Worm (Caenorhabditis elegans) whole organism, late embryonic: ENCODE data around the gene srw-35.

ENCODE experiments used
- T23F11.4 ChIP-seq: fragments of 200-800 bp; sonication (Bioruptor generic); optimal IDR thresholded peaks from 2 replicates; lab custom pipeline; 2018; ENCODE audit warnings: mild to moderate bottlenecking, missing genetic modification characterization, missing compliant biosample characterization
- ama-1 ChIP-seq: fragments of 150-350 bp; optimal IDR thresholded peaks from 2 replicates; lab custom pipeline; 2014
- ceh-14 ChIP-seq: sonication (generic microtip); optimal IDR thresholded peaks from 2 replicates; lab custom pipeline; 2016; ENCODE audit warnings: missing genotype, missing genetic modification characterization, missing compliant biosample characterization
- ceh-18 ChIP-seq: sonication (generic microtip); optimal IDR thresholded peaks from 2 replicates; lab custom pipeline; 2016; ENCODE audit warnings: missing genetic modification characterization, missing compliant biosample characterization
- ceh-2 ChIP-seq: sonication (generic microtip); optimal IDR thresholded peaks from 2 replicates; lab custom pipeline; 2016; ENCODE audit warnings: missing genotype, missing genetic modification characterization, missing compliant biosample characterization
- ceh-24 ChIP-seq: sonication (generic microtip); optimal IDR thresholded peaks from 2 replicates; lab custom pipeline; 2016; ENCODE audit warnings: mild to moderate bottlenecking, missing genetic modification characterization, missing compliant biosample characterization
- ceh-30 ChIP-seq: fragments of 150-350 bp; optimal IDR thresholded peaks from 2 replicates; lab custom pipeline; 2014; ENCODE audit warnings: missing biosample characterization, missing genetic modification characterization
- ceh-34 ChIP-seq: sonication (generic microtip); optimal IDR thresholded peaks from 2 replicates; lab custom pipeline; 2016; ENCODE audit warnings: mild to moderate bottlenecking, missing genetic modification characterization, missing compliant biosample characterization
- ceh-45 ChIP-seq: fragments of 200-800 bp; sonication (Bioruptor generic); IDR thresholded peaks from 2 replicates; pipeline ENCODE4 v1.3.6; 2022; ENCODE audit warnings: missing genetic modification reagents, missing genetic modification characterization, missing compliant biosample characterization
- ceh-48 ChIP-seq: sonication (generic microtip); optimal IDR thresholded peaks from 2 replicates; lab custom pipeline; 2016; ENCODE audit warnings: missing genetic modification characterization, inconsistent platforms, missing compliant biosample characterization
- ceh-9 ChIP-seq: sonication (generic microtip); optimal IDR thresholded peaks from 2 replicates; lab custom pipeline; 2016; ENCODE audit warnings: mild to moderate bottlenecking, missing genetic modification characterization, inconsistent platforms, missing compliant biosample characterization
- che-1 ChIP-seq: sonication (generic microtip); optimal IDR thresholded peaks from 2 replicates; lab custom pipeline; 2016; ENCODE audit warnings: mild to moderate bottlenecking, missing genetic modification characterization, missing compliant biosample characterization
- dmd-4 ChIP-seq: sonication (generic microtip); optimal IDR thresholded peaks from 2 replicates; lab custom pipeline; 2016; ENCODE audit warnings: borderline replicate concordance, missing genetic modification characterization, missing compliant biosample characterization
- elt-2 ChIP-seq: sonication (generic microtip); optimal IDR thresholded peaks from 2 replicates; lab custom pipeline; 2016; ENCODE audit warnings: missing genetic modification reagents, missing genetic modification characterization, missing compliant biosample characterization
- ets-4 ChIP-seq: sonication (generic microtip); optimal IDR thresholded peaks from 2 replicates; lab custom pipeline; 2016; ENCODE audit warnings: missing genetic modification characterization, missing compliant biosample characterization
- eyg-1 ChIP-seq: sonication (generic microtip); optimal IDR thresholded peaks from 2 replicates; lab custom pipeline; 2016; ENCODE audit warnings: missing genotype, missing genetic modification characterization, missing compliant biosample characterization
- fkh-6 ChIP-seq: sonication (generic microtip); optimal IDR thresholded peaks from 2 replicates; lab custom pipeline; 2016; ENCODE audit warnings: missing genetic modification characterization, missing compliant biosample characterization
- gmeb-2 ChIP-seq: sonication (generic microtip); optimal IDR thresholded peaks from 2 replicates; lab custom pipeline; 2016; ENCODE audit warnings: missing genetic modification characterization, inconsistent platforms, missing compliant biosample characterization
- hlh-13 ChIP-seq: fragments of 200-800 bp; sonication (Bioruptor generic); optimal IDR thresholded peaks from 2 replicates; lab custom pipeline; 2018; ENCODE audit warnings: mild to moderate bottlenecking, missing genetic modification characterization, missing compliant biosample characterization
- hlh-15 ChIP-seq: sonication (generic microtip); optimal IDR thresholded peaks from 2 replicates; lab custom pipeline; 2016; ENCODE audit warnings: missing genetic modification characterization, missing compliant biosample characterization
- hlh-30 ChIP-seq: sonication (generic microtip); optimal IDR thresholded peaks from 2 replicates; lab custom pipeline; 2017; ENCODE audit warnings: antibody characterized with exemption, missing genetic modification characterization, missing compliant biosample characterization; ENCODE audit not compliant: insufficient read depth
- hlh-6 ChIP-seq: sonication (generic microtip); optimal IDR thresholded peaks from 2 replicates; lab custom pipeline; 2016; ENCODE audit warnings: missing genotype, missing genetic modification characterization, missing compliant biosample characterization
- madf-2 ChIP-seq: sonication (generic microtip); optimal IDR thresholded peaks from 2 replicates; lab custom pipeline; 2017; ENCODE audit warnings: missing genetic modification characterization, missing compliant biosample characterization
- mec-3 ChIP-seq: sonication (generic microtip); optimal IDR thresholded peaks from 2 replicates; lab custom pipeline; 2016; ENCODE audit warnings: borderline replicate concordance, missing genetic modification characterization, missing compliant biosample characterization
- nfya-1 ChIP-seq: sonication (generic microtip); optimal IDR thresholded peaks from 2 replicates; lab custom pipeline; 2017; ENCODE audit warnings: missing genetic modification characterization, mild to moderate bottlenecking, missing compliant biosample characterization, antibody characterized with exemption, moderate library complexity
- nhr-11 ChIP-seq: fragments of 150-350 bp; optimal IDR thresholded peaks from 2 replicates; lab custom pipeline; 2014; ENCODE audit warnings: missing biosample characterization, missing genetic modification characterization
- pag-3 ChIP-seq: sonication (generic microtip); optimal IDR thresholded peaks from 2 replicates; lab custom pipeline; 2016; ENCODE audit warnings: missing compliant biosample characterization, missing genetic modification characterization, borderline replicate concordance
- pat-9 ChIP-seq: fragments of 200-800 bp; sonication (Bioruptor generic); optimal IDR thresholded peaks from 2 replicates; lab custom pipeline; 2018; ENCODE audit warnings: mild to moderate bottlenecking, missing genetic modification characterization, moderate library complexity, missing compliant biosample characterization
- pha-4 ChIP-seq: fragments of 150-350 bp; optimal IDR thresholded peaks from 2 replicates; lab custom pipeline; 2018; ENCODE audit warnings: missing biosample characterization, missing genetic modification reagents, missing genetic modification characterization
- pqm-1 ChIP-seq: sonication (generic microtip); optimal IDR thresholded peaks from 2 replicates; lab custom pipeline; 2016; ENCODE audit warnings: missing genetic modification characterization, missing compliant biosample characterization
- pros-1 ChIP-seq: fragments of 150-350 bp; optimal IDR thresholded peaks from 2 replicates; lab custom pipeline; 2014; ENCODE audit warnings: missing biosample characterization, missing genetic modification reagents, missing genetic modification characterization
- ref-2 ChIP-seq: sonication (generic microtip); optimal IDR thresholded peaks from 2 replicates; lab custom pipeline; 2016; ENCODE audit warnings: missing genetic modification characterization, missing compliant biosample characterization
- rnt-1 ChIP-seq: sonication (generic microtip); optimal IDR thresholded peaks from 2 replicates; lab custom pipeline; 2016; ENCODE audit warnings: missing genetic modification characterization, missing compliant biosample characterization
- sdc-2 ChIP-seq: sonication (generic microtip); optimal IDR thresholded peaks from 2 replicates; lab custom pipeline; 2016; ENCODE audit warnings: missing genotype, missing genetic modification characterization, missing compliant biosample characterization
- sox-2 ChIP-seq: fragments of 200-800 bp; sonication (Bioruptor generic); IDR thresholded peaks from 2 replicates; pipeline ENCODE4 v1.3.6; 2022; ENCODE audit warnings: missing genetic modification reagents, missing genetic modification characterization, missing compliant biosample characterization
- sox-4 ChIP-seq: sonication (generic microtip); optimal IDR thresholded peaks from 2 replicates; lab custom pipeline; 2017; ENCODE audit warnings: mild to moderate bottlenecking, missing genetic modification characterization, inconsistent platforms, missing compliant biosample characterization
- tbx-7 ChIP-seq: sonication (generic microtip); optimal IDR thresholded peaks from 2 replicates; lab custom pipeline; 2016; ENCODE audit warnings: missing genotype, missing genetic modification characterization, missing compliant biosample characterization
- unc-3 ChIP-seq, 2 experiments: fragments of 200-800 bp in 1 of 2; sonication (Bioruptor generic) in 1 of 2; sonication (generic microtip) in 1 of 2; conservative IDR thresholded peaks in 1 of 2; optimal IDR thresholded peaks in 1 of 2; 2 replicates each; pipeline versions ENCODE4 v1.3.6 to Lab custom; 2016 to 2022; ENCODE audit warnings: missing compliant biosample characterization in 2 of 2, missing genetic modification characterization in 2 of 2, missing genetic modification reagents in 1 of 2
- unc-42 ChIP-seq: sonication (generic microtip); optimal IDR thresholded peaks from 2 replicates; lab custom pipeline; 2016; ENCODE audit warnings: missing genotype, missing genetic modification characterization, missing compliant biosample characterization
- unc-55 ChIP-seq: sonication (generic microtip); optimal IDR thresholded peaks from 2 replicates; lab custom pipeline; 2017; ENCODE audit warnings: missing biosample characterization, missing genetic modification reagents, missing genetic modification characterization
- unc-86 ChIP-seq: sonication (generic microtip); optimal IDR thresholded peaks from 2 replicates; lab custom pipeline; 2016; ENCODE audit warnings: missing genetic modification characterization, missing compliant biosample characterization

Gene srw-35

ce11 chrV:16483044-16483443, 10.7 kb downstream of the srw-35 start, which contains the start of gene F57E7.2:
F57E7.2 (minus strand) TSS chrV:16483144.
- TF ChIP-seq sdc-2 (tag; lab: Kevin White, UChicago) (no peak), nhr-11 (tag; lab: Kevin White, UChicago) (no peak), unc-86 (tag; lab: Kevin White, UChicago) (no peak), ceh-2 (no peak), ama-1 (lab: Kevin White, UChicago) (no peak), eyg-1 (tag; lab: Kevin White, UChicago) (no peak), ceh-45 (GFP tag; lab: Robert Waterston, UW) (no peak), ceh-24 (tag; lab: Kevin White, UChicago) (no peak), mec-3 (tag; lab: Kevin White, UChicago) (no peak), pros-1 (tag; lab: Kevin White, UChicago) (no peak), hlh-15 (tag; lab: Kevin White, UChicago) (no peak), tbx-7 (tag; lab: Kevin White, UChicago) (no peak), unc-55 (GFP tag; lab: Kevin White, UChicago) (no peak), che-1 (no peak), ceh-48 (tag; lab: Kevin White, UChicago) (no peak), hlh-13 (no peak), dmd-4 (no peak), sox-2 (GFP tag; lab: Robert Waterston, UW) (no peak), T23F11.4 (no peak)

ce11 chrV:16483681-16484080, 11.4 kb downstream of the srw-35 start, which contains the start of gene srh-139:
srh-139 (plus strand) TSS chrV:16483981.
- TF ChIP-seq rnt-1 (tag; lab: Kevin White, UChicago) = no peak
- no peak for TF ChIP-seq sdc-2 (tag; lab: Kevin White, UChicago)
- TF ChIP-seq ceh-14 = no peak
- TF ChIP-seq pros-1 (tag; lab: Kevin White, UChicago) = no peak
- TF ChIP-seq ceh-48 (tag; lab: Kevin White, UChicago) = no peak

- TF ChIP-seq sox-4 (no peak), rnt-1 (tag; lab: Kevin White, UChicago) (no peak), madf-2 (no peak), ref-2 (tag; lab: Kevin White, UChicago) (no peak), hlh-15 (tag; lab: Kevin White, UChicago) (no peak), ceh-48 (tag; lab: Kevin White, UChicago) (no peak), pha-4 (tag; lab: Kevin White, UChicago) (no peak)
Observed at ce11 chrV:16487474-16487873, 15.2 kb downstream of the srw-35 start, which contains the start of gene Y32B12A.5. Y32B12A.5 (minus strand) TSS chrV:16487574.

- no peak for TF ChIP-seq gmeb-2 (tag; lab: Kevin White, UChicago)
- no peak for TF ChIP-seq pha-4 (tag; lab: Kevin White, UChicago)
- TF ChIP-seq unc-55 (GFP tag; lab: Kevin White, UChicago) = no peak
- TF ChIP-seq nfya-1 = no peak
Observed at ce11 chrV:16488172-16488571, 15.9 kb downstream of the srw-35 start, which contains the start of gene sqst-4. sqst-4 (plus strand) TSS chrV:16488472.

- TF ChIP-seq ets-4 (tag; lab: Kevin White, UChicago) (no peak), fkh-6 (no peak), elt-2 (tag; lab: Kevin White, UChicago) (peak; percentile 88), ceh-14 (no peak), ceh-34 (tag; lab: Kevin White, UChicago) (no peak), hlh-6 (tag; lab: Kevin White, UChicago) (no peak)
- TF ChIP-seq, all 69 proteins: peak for 1
Observed at ce11 chrV:16494359-16494758, 22.0 kb downstream of the srw-35 start, which contains the start of gene comt-2. comt-2 (minus strand) TSS chrV:16494489.

ce11 chrV:16497504-16497903, 25.2 kb downstream of the srw-35 start, which contains the start of gene srh-136:
srh-136 (minus strand) TSS chrV:16497596.
- no peak for TF ChIP-seq nfya-1
- no peak for TF ChIP-seq unc-86 (tag; lab: Kevin White, UChicago)
- TF ChIP-seq pag-3 (tag; lab: Kevin White, UChicago) = no peak
- TF ChIP-seq eyg-1 (tag; lab: Kevin White, UChicago) = no peak
- no peak for TF ChIP-seq hlh-13
- no peak for TF ChIP-seq sox-4
- TF ChIP-seq unc-3 (GFP tag; conservative IDR thresholded peaks at IDR 0.05; lab: Robert Waterston, UW) = no peak
- no peak for TF ChIP-seq unc-3 (tag; optimal IDR thresholded peaks at IDR 0.05; lab: Kevin White, UChicago)
- no peak for TF ChIP-seq ceh-2
- no peak for TF ChIP-seq unc-42 (tag; lab: Kevin White, UChicago)
- TF ChIP-seq ceh-30 (tag; lab: Kevin White, UChicago) = no peak
- no peak for TF ChIP-seq mec-3 (tag; lab: Kevin White, UChicago)
- no peak for TF ChIP-seq hlh-30 (tag; lab: Kevin White, UChicago)
- TF ChIP-seq ceh-45 (GFP tag; lab: Robert Waterston, UW) = no peak
- TF ChIP-seq pqm-1 = no peak
- no peak for TF ChIP-seq madf-2
- no peak for TF ChIP-seq che-1
- TF ChIP-seq pat-9 = no peak
- TF ChIP-seq ceh-9 (tag; lab: Kevin White, UChicago) = no peak
- no peak for TF ChIP-seq ceh-18
